Worm (Caenorhabditis elegans): ENCODE data around the gene F29G6.1.

F29G6.1 gene

ce11 chrX:11465215-11465614 lies 36.9 kb upstream of the F29G6.1 start, which contains the start of gene lin-14 (continued):
- TF ChIP-seq lsy-27 (tag; optimal IDR thresholded peaks at IDR 0.05; ENCODE audit: borderline replicate concordance, insufficient read depth) (no peak), him-1 (tag; optimal IDR thresholded peaks at IDR 0.05) (no peak), nfya-1 (tag; optimal IDR thresholded peaks at IDR 0.05; ENCODE audit: borderline replicate concordance, insufficient read depth) (no peak), sdz-38 (tag; optimal IDR thresholded peaks at IDR 0.05) (no peak), lsl-1 (GFP tag; optimal IDR thresholded peaks at IDR 0.05) (no peak), tbp1 (GFP tag; optimal IDR thresholded peaks at IDR 0.05) (peak; percentile 15), repo-1 (tag; optimal IDR thresholded peaks at IDR 0.05) (no peak), attf-5 (GFP tag; optimal IDR thresholded peaks at IDR 0.05) (peak; percentile 1), mel-28 (tag; optimal IDR thresholded peaks at IDR 0.05; ENCODE audit: borderline replicate concordance) (no peak), ceh-58 (GFP tag; IDR thresholded peaks at IDR 0.05) (no peak), nhr-80 (tag; optimal IDR thresholded peaks at IDR 0.05) (peak; percentile 59), atf-7 (tag; optimal IDR thresholded peaks at IDR 0.05) (peak; percentile 5), mcd-1 (GFP tag; IDR thresholded peaks at IDR 0.05) (peak; percentile 40; the same call in 1 of the 2 replicates), hlh-12 (tag; optimal IDR thresholded peaks at IDR 0.05) (no peak), dox-1 (GFP tag; IDR thresholded peaks at IDR 0.05) (peak; percentile 33; the same call in 1 of the 2 replicates), rpc-1 (optimal IDR thresholded peaks at IDR 0.05) (no peak), rpc-1 (tag; optimal IDR thresholded peaks at IDR 0.05) (no peak), ztf-18 (tag; optimal IDR thresholded peaks at IDR 0.05) (no peak), aptf-3 (GFP tag; IDR thresholded peaks at IDR 0.05) (no peak), Y53F4B.3 (GFP tag; IDR thresholded peaks at IDR 0.05) (no peak), hmg-20 (GFP tag; IDR thresholded peaks at IDR 0.05) (no peak), rec-8 (tag; optimal IDR thresholded peaks at IDR 0.05) (no peak), F10E7.11 (tag; optimal IDR thresholded peaks at IDR 0.05) (no peak)

ce11 chrX:11466444-11467319 lies 35.4 kb upstream of the F29G6.1 start:
- TF ChIP-seq rcor-1 (GFP tag; IDR thresholded peaks at IDR 0.05) (no peak), let-607 (tag; optimal IDR thresholded peaks at IDR 0.05) (peak in 1 of 2 experiments; percentile 46), lin-40 (tag; optimal IDR thresholded peaks at IDR 0.05) (no peak), nfyb-1 (GFP tag; IDR thresholded peaks at IDR 0.05) (0 out of 2 replicates have a peak, but pooled peaks have one; percentile 28), atf-7 (tag; optimal IDR thresholded peaks at IDR 0.05) (peak; percentile 5), nhr-80 (tag; optimal IDR thresholded peaks at IDR 0.05) (peak; percentile 91), attf-6 (GFP tag; IDR thresholded peaks at IDR 0.05) (no peak), nhr-120 (GFP tag; IDR thresholded peaks at IDR 0.05) (no peak)

- TF ChIP-seq cebp-2 (GFP tag; IDR thresholded peaks at IDR 0.05) (no peak), F39B2.1 (GFP tag; IDR thresholded peaks at IDR 0.05) (no peak), nhr-27 (tag; optimal IDR thresholded peaks at IDR 0.05) (no peak), efl-1 (GFP tag; optimal IDR thresholded peaks at IDR 0.05) (no peak), B0035.1 (tag; optimal IDR thresholded peaks at IDR 0.05) (peak; percentile 4), snpc-3.4 (tag; optimal IDR thresholded peaks at IDR 0.05) (no peak), F55B11.4 (tag; optimal IDR thresholded peaks at IDR 0.05; ENCODE audit: borderline replicate concordance, insufficient read depth) (no peak), F57A8.1 (GFP tag; optimal IDR thresholded peaks at IDR 0.05) (no peak), Y79H2A.3 (GFP tag; conservative IDR thresholded peaks at IDR 0.05) (no peak), unc-130 (GFP tag; optimal IDR thresholded peaks at IDR 0.05) (no peak), ZK185.1 (tag; optimal IDR thresholded peaks at IDR 0.05; ENCODE audit: poor library complexity, severe bottlenecking) (no peak), C06A6.2 (GFP tag; conservative IDR thresholded peaks at IDR 0.05) (no peak), mes-4 (tag; optimal IDR thresholded peaks at IDR 0.05) (no peak), ztf-26 (tag; optimal IDR thresholded peaks at IDR 0.05) (no peak), nhr-120 (GFP tag; IDR thresholded peaks at IDR 0.05) (no peak), tbx-9 (tag; optimal IDR thresholded peaks at IDR 0.05; ENCODE audit: borderline replicate concordance) (no peak), nhr-179 (tag; optimal IDR thresholded peaks at IDR 0.05) (peak; percentile 9), dpff-1 (tag; optimal IDR thresholded peaks at IDR 0.05) (no peak)
Observed at ce11 chrX:11467320-11467732, 34.7 kb upstream of the F29G6.1 start.

All from whole organism, young adult.